Worm (Caenorhabditis elegans): ENCODE measurements around the gene htp-1.

Gene htp-1

ce11 chrIV:5344168-5344567 lies 47.2 kb downstream of the htp-1 start:
- no peak for TF ChIP-seq unc-62 (GFP tag; optimal IDR thresholded peaks at IDR 0.05)

All from whole organism, dauer.